Worm (Caenorhabditis elegans): ENCODE measurements around the gene immp-1.

DNA sequence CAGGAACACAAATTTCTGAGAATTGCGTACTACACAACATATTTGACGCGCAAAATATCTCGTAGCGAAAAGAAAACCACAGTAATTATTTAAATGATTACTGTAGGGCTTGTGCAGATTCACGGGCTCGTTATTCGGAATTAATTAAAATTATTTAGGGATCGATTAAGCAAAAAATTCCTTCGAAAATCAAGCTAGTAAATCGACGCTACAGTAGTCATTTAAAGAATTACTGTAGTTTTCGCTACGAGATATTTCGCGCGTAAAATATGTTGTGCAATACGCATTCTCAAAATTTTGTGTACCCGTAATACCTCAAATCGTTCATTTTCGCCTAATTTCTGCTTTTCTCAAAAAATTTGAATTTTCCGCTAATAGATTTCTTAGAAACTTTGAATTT, 23.9 kb upstream of the immp-1 start:
- TF ChIP-seq fkh-10 (GFP tag; optimal IDR thresholded peaks at IDR 0.05) (no peak), pag-3 (tag; optimal IDR thresholded peaks at IDR 0.05; ENCODE audit: borderline replicate concordance) (no peak), ahr-1 (tag; optimal IDR thresholded peaks at IDR 0.05) (no peak), unc-55 (GFP tag; optimal IDR thresholded peaks at IDR 0.05) (no peak), ceh-48 (tag; optimal IDR thresholded peaks at IDR 0.05) (no peak), lin-11 (tag; optimal IDR thresholded peaks at IDR 0.05) (no peak), ceh-30 (tag; optimal IDR thresholded peaks at IDR 0.05) (no peak), rnt-1 (tag; optimal IDR thresholded peaks at IDR 0.05) (no peak), ceh-24 (tag; optimal IDR thresholded peaks at IDR 0.05) (no peak)

Measured in whole organism, late embryonic.